Fruit fly (Drosophila melanogaster): Measurements from ENCODE around the gene Agpat2.

- no peak for TF ChIP-seq CG12768 (GFP tag; optimal IDR thresholded peaks at IDR 0.05)
- TF ChIP-seq bab1 (GFP tag; optimal IDR thresholded peaks at IDR 0.05) = peak; percentile 8
- TF ChIP-seq toe (GFP tag; optimal IDR thresholded peaks at IDR 0.05) = no peak
- peak; percentile 33 for TF ChIP-seq Hr96 (GFP tag; optimal IDR thresholded peaks at IDR 0.05)
- no peak for TF ChIP-seq kay (GFP tag; ENCODE audit: borderline replicate concordance)
- TF ChIP-seq CG7045 (GFP tag; optimal IDR thresholded peaks at IDR 0.05) = peak; percentile 5
- no peak for TF ChIP-seq CG11617 (GFP tag; optimal IDR thresholded peaks at IDR 0.05)
- TF ChIP-seq CG5204 (GFP tag; optimal IDR thresholded peaks at IDR 0.05) = no peak
- TF ChIP-seq Mnt (GFP tag; optimal IDR thresholded peaks at IDR 0.05) = no peak
- TF ChIP-seq ovo (GFP tag; optimal IDR thresholded peaks at IDR 0.05) = no peak
- TF ChIP-seq cnc (optimal IDR thresholded peaks at IDR 0.05) = no peak
- peak; percentile 10 for TF ChIP-seq tj (GFP tag; optimal IDR thresholded peaks at IDR 0.05)
- peak; percentile 1 for TF ChIP-seq CG33017 (tag; optimal IDR thresholded peaks at IDR 0.05)
Observed at dm6 chr2L:8416350-8417046, 47.3 kb downstream of the Agpat2 start.
